Worm (Caenorhabditis elegans) whole organism, midembryonic: ENCODE results near the gene acn-1.
A peak's percentile ranks its signal among the peaks of the same experiment; 100 is the strongest.

Source experiments
- cog-1 ChIP-seq: sonication (generic microtip); optimal IDR thresholded peaks from 2 replicates; lab custom pipeline; 2016; ENCODE audit warnings: missing genetic modification characterization, missing compliant biosample characterization
- flt-1 ChIP-seq: fragments of 200-800 bp; sonication (Bioruptor generic); IDR thresholded peaks from 2 replicates; pipeline ENCODE4 v1.3.6; 2022; ENCODE audit warnings: missing genetic modification characterization, missing compliant biosample characterization
- klf-2 ChIP-seq: fragments of 200-800 bp; sonication (Bioruptor generic); conservative IDR thresholded peaks from 2 replicates; pipeline ENCODE4 v1.3.6; 2022; ENCODE audit warnings: missing genetic modification reagents, missing genetic modification characterization, missing compliant biosample characterization
- ref-1 ChIP-seq: fragments of 200-800 bp; sonication (Bioruptor generic); conservative IDR thresholded peaks from 2 replicates; pipeline ENCODE4 v1.3.6; 2022; ENCODE audit warnings: missing genetic modification reagents, missing genetic modification characterization, missing compliant biosample characterization
- tab-1 ChIP-seq: fragments of 200-800 bp; sonication (Bioruptor generic); IDR thresholded peaks from 2 replicates; pipeline ENCODE4 v1.3.6; 2022; ENCODE audit warnings: missing genetic modification characterization, missing compliant biosample characterization
- ztf-23 ChIP-seq: fragments of 200-800 bp; sonication (Bioruptor generic); IDR thresholded peaks from 2 replicates; pipeline ENCODE4 v1.3.6; 2022; ENCODE audit warnings: missing genetic modification reagents, missing genetic modification characterization, missing compliant biosample characterization
- ztf-29 ChIP-seq: fragments of 200-800 bp; sonication (Bioruptor generic); IDR thresholded peaks from 2 replicates; pipeline ENCODE4 v1.3.6; 2022; ENCODE audit warnings: missing genetic modification reagents, missing genetic modification characterization, missing compliant biosample characterization

- no peak for TF ChIP-seq klf-2 (GFP tag; lab: Robert Waterston, UW)
- TF ChIP-seq ztf-23 (GFP tag; lab: Robert Waterston, UW) = 0 out of 2 replicates have a peak, but pooled peaks have one; percentile 9
- TF ChIP-seq tab-1 = 0 out of 2 replicates have a peak, but pooled peaks have one; percentile 56
- TF ChIP-seq flt-1 = peak; percentile 58; the same call in 1 of the 2 replicates
- no peak for TF ChIP-seq ztf-29 (GFP tag; lab: Robert Waterston, UW)
- TF ChIP-seq ref-1 (GFP tag; lab: Robert Waterston, UW) = no peak
- peak; percentile 7 for TF ChIP-seq cog-1 (tag; lab: Kevin White, UChicago)
These were observed 32.9 kb downstream of the acn-1 start, which contains the start of gene C24H10.2 for ce11 chrX:5063750-5064652.
